Fruit fly (Drosophila melanogaster) Kc167 (cell line): ENCODE measurements around the gene Gmd.

ENCODE experiments used
- Myc ChIP-seq: fragments of >200 bp; optimal IDR thresholded peaks from 2 replicates; lab custom pipeline; 2017; ENCODE audit warnings: missing external identifiers
- Sin3A ChIP-seq: fragments of >200 bp; optimal IDR thresholded peaks from 2 replicates; lab custom pipeline; 2018; ENCODE audit warnings: missing external identifiers
- h ChIP-seq: fragments of >200 bp; optimal IDR thresholded peaks from 3 replicates; lab custom pipeline; 2018; ENCODE audit warnings: missing external identifiers
- insv ChIP-seq: fragments of >200 bp; optimal IDR thresholded peaks from 3 replicates; lab custom pipeline; 2018; ENCODE audit warnings: missing external identifiers
- psq ChIP-seq: fragments of >200 bp; optimal IDR thresholded peaks from 2 replicates; lab custom pipeline; 2017; ENCODE audit warnings: missing external identifiers
- ttk ChIP-seq: sonication (Bioruptor generic); optimal IDR thresholded peaks from 2 replicates; lab custom pipeline; 2017; ENCODE audit warnings: missing external identifiers

Gene Gmd

dm6 chr2L:4976988-4977551, at the start of gene Gmd, which contains the start of gene CG3792:
Gene Gmd, minus strand, starts transcription at chr2L:4977023.
Gene CG3792, plus strand, starts transcription at chr2L:4977312.
- TF ChIP-seq Sin3A (lab: Kevin White, UChicago) (no peak), ttk (lab: Kevin White, UChicago) (no peak), insv (lab: Kevin White, UChicago) (no peak), h (no peak), Myc (lab: Kevin White, UChicago) (no peak), psq (lab: Kevin White, UChicago) (no peak)

DNA sequence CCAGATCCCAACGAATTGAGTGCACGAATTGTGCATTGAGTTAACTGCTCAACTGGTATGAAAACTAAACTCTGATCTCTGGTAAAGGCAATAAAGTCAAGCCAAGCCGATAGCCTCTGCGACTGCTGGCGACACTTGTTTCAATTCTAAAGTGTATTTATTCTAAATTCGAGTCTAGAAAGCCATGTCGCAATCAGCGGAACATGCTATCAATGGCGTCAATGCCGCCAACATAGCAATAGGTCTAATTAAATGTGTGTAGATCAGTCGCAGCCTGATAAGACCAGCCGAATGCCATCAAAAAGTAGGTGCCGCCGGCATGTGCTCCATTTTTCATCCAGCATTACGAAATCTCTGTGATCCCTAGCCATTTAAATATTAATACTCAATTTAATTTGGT, 48.7 kb upstream of the Gmd start:
- TF ChIP-seq insv (lab: Kevin White, UChicago), result no peak
- no peak for TF ChIP-seq psq (lab: Kevin White, UChicago)
- TF ChIP-seq Sin3A (lab: Kevin White, UChicago), result no peak
- TF ChIP-seq h, result no peak
- TF ChIP-seq ttk (lab: Kevin White, UChicago), result no peak
- no peak for TF ChIP-seq Myc (lab: Kevin White, UChicago)

dm6 chr2L:5022602-5023001, 45.8 kb upstream of the Gmd start:
- TF ChIP-seq ttk (lab: Kevin White, UChicago) (no peak), h (no peak), Myc (lab: Kevin White, UChicago) (no peak), insv (lab: Kevin White, UChicago) (no peak)

DNA sequence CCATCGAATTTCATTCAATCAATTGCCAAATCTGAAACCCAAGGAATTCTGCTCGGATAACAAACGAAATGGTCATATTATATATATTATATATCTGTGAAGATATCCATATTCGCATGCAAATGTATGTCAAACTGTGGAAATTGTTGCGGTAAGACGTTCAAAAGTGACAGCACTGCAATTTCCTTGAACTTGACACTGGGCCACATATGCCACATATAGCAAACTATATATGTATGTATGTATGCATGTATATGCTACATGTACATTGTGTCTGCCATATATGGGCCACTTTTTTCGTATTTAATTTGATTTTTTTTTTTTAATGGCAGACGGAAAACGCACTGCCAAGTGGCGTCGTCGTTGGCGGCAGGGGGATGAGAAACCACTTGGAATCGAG, 43.7 kb upstream of the Gmd start:
- TF ChIP-seq h (no peak), psq (lab: Kevin White, UChicago) (no peak)

- TF ChIP-seq psq (lab: Kevin White, UChicago) (no peak), Sin3A (lab: Kevin White, UChicago) (no peak), Myc (lab: Kevin White, UChicago) (no peak), insv (lab: Kevin White, UChicago) (no peak), ttk (lab: Kevin White, UChicago) (no peak)
Observed at dm6 chr2L:5010784-5011260, 34.0 kb upstream of the Gmd start, which contains the start of the genes CG31917, Tfb5 and SelT. Gene CG31917, minus strand, starts transcription at chr2L:5010834. Gene Tfb5, minus strand, starts transcription at chr2L:5010834. Gene SelT, plus strand, starts transcription at chr2L:5010922.

DNA sequence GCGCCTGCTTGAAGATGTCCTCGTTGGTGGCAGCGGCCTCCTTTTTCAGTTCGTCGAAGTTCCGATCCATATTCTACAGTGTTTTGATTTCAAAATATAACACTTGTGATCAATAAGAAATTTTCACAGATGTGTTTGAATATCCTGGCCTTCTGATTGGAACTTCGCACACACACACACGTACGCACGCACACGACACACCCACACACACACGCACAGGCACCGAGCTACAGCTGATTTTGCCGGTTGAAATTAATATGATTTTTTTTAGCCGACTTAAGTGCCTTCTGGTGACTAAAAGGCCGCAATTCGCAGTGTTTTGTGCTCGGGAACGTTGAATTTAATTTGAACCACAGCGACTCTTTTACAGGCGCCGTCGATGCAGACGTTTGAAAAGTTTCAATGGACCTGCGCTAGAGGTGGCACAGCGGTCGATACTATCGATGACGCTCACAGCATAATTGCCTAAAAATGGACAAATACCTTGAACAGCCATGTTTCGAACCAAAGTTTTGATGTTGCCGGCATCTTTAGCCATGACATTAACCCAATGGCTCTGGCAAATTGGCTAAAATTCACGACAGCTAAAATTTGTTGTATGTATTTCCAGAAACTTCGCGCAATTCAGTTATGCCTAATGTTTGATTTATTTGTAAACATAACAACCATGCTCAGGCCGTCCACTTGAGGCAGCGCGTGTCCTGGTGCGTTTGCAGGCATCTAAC, 32.6 kb upstream of the Gmd start, which contains the start of gene Rtnl1:
Gene Rtnl1 (minus strand): TSS at position 415 of the 725 bp plus-strand sequence.
- no peak for TF ChIP-seq h
- no peak for TF ChIP-seq insv (lab: Kevin White, UChicago)
- TF ChIP-seq ttk (lab: Kevin White, UChicago), result no peak
- TF ChIP-seq Sin3A (lab: Kevin White, UChicago), result no peak
- TF ChIP-seq Myc (lab: Kevin White, UChicago), result no peak
- no peak for TF ChIP-seq psq (lab: Kevin White, UChicago)

- TF ChIP-seq h (no peak), insv (lab: Kevin White, UChicago) (no peak), ttk (lab: Kevin White, UChicago) (no peak), Myc (lab: Kevin White, UChicago) (no peak), Sin3A (lab: Kevin White, UChicago) (no peak), psq (lab: Kevin White, UChicago) (no peak)
Observed at dm6 chr2L:5007256-5007655, 30.4 kb upstream of the Gmd start.

DNA sequence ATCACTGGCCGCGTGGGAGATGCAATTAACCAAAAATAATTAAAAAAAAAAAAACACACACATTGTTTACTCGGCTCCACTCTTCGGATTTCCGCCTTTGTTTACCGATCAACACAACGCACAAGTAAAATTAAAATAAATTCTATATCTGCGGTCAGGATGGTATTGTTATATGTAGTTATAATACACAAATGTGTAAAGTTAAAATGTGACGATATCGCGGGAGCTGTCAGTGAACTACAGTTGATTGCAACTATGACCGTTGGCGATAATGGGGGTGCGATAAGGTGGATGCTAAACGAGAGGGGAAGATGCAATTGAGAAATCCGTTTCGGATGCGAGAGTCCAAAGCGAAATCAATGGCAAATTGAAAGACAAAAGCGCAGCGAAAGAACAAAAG, 29.5 kb upstream of the Gmd start:
- no peak for TF ChIP-seq psq (lab: Kevin White, UChicago)
- no peak for TF ChIP-seq ttk (lab: Kevin White, UChicago)
- no peak for TF ChIP-seq Sin3A (lab: Kevin White, UChicago)
- TF ChIP-seq insv (lab: Kevin White, UChicago), result no peak
- no peak for TF ChIP-seq Myc (lab: Kevin White, UChicago)

DNA sequence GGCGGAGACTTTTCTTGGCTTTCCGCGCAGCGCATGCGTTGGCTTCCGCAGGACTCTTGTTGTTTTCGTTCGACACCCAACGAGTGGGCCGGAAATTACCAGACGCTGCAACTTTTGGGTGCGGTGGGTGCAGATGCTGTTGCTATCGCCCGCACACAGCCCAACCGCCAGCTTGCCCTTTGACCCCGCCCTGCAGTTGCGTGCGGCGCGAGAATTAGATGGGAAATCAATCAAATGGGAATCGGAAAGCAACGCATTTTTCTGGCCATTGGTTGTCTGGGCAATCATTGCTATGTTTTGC, 28.6 kb upstream of the Gmd start:
- no peak for TF ChIP-seq h

DNA sequence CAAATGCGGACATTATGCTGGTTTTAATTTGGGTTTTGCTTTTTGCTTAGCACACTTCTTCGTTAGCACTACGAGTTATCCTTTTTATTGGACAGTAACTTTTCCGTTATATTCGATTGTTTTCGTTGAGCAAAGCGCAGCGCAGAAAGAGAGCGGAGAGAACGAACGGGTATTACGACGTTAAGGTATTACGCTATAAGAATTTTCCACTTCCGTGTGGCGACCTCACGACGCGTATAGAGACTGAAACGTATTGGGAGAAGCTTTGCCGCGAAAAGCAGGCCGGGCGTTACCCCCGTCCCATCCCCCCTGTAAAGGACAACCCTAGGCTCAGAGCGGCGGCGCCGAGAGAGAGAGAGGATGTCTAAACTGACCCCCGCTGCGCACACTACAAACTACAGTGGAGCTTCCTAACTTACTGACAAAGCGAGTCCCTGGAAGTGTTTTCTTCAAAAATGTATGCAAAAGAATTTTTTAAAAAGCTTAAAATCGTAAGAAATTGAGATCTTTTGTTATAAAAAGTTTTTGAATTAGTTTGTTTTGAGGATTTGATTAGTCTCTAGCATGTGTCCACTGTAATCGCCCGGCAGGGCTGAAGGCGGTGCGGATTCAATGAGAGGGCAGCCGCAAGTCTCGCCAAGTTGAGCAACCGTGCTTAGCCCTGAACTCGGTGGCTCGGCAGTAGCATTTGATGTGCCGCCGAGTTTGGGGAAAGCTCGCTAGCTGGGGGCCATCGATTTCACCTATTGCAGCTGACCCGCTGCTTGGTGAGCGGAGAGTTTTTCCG, 28.0 kb upstream of the Gmd start:
- no peak for TF ChIP-seq Sin3A (lab: Kevin White, UChicago)
- TF ChIP-seq insv (lab: Kevin White, UChicago), result no peak
- TF ChIP-seq h, result no peak
- TF ChIP-seq ttk (lab: Kevin White, UChicago), result no peak
- TF ChIP-seq Myc (lab: Kevin White, UChicago), result no peak
- no peak for TF ChIP-seq psq (lab: Kevin White, UChicago)

DNA sequence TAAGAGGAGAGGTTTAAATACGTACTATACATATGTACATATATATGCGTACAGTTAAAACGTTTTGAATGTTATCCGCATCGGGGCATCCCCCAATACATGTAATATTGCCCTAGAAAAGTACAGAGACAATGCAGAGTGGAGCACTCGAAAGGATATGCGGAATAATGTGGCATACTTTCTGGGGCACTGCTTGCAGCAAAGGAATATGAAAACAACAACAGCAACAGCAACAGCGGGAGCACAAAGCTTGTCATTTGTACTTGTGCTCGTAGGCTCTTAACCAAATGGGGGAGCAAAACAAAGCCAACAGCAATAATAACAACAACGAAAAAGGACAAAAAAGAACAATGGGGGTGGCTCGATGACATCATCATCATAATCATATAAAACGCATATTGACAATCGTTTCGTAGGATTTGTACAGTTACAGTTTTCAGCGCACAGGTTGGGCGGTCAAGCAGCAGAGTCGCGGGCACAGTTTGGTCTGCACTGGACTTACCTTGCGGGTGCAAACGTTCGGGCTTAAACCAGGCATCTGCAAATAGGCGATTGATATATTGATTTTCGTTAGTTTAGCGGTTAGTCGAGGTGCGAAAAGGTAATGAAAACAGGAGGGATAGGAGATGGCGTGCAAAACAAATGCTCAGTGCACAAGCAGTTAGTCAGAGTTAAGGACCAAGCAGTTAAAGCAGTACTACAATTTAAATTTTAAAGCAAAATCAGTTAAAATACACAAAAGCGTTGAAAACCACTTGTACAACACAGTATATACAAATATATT, 27.0 kb upstream of the Gmd start:
- TF ChIP-seq Myc (lab: Kevin White, UChicago) (no peak), Sin3A (lab: Kevin White, UChicago) (no peak)
